Fruit fly (Drosophila melanogaster) whole organism, embryonic: ENCODE results near the gene CG13048.
A peak's percentile ranks its signal among the peaks of the same experiment; 100 is the strongest.

Experiments
- BEAF-32 ChIP-seq: fragments of 200-800 bp; sonication (Bioruptor generic); optimal IDR thresholded peaks from 3 replicates; lab custom pipeline; 2017; ENCODE audit warnings: missing biosample characterization, missing genetic modification characterization, mild to moderate bottlenecking, moderate library complexity, missing genetic modification reagents
- Bdp1 ChIP-seq: fragments of 200-800 bp; sonication (Bioruptor generic); optimal IDR thresholded peaks from 3 replicates; lab custom pipeline; 2016; ENCODE audit warnings: missing biosample characterization, missing genetic modification characterization
- CG10147 ChIP-seq: fragments of 200-800 bp; sonication (Bioruptor generic); optimal IDR thresholded peaks from 2 replicates; lab custom pipeline; 2019; ENCODE audit warnings: missing biosample characterization, mild to moderate bottlenecking, missing genetic modification characterization, moderate library complexity
- CG10462 ChIP-seq: fragments of 200-800 bp; sonication (Bioruptor generic); optimal IDR thresholded peaks from 2 replicates; lab custom pipeline; 2016; ENCODE audit warnings: missing biosample characterization, missing genetic modification characterization
- CG10959 ChIP-seq: fragments of 200-800 bp; sonication (Bioruptor generic); IDR thresholded peaks from 2 replicates; pipeline ENCODE4 v1.3.6; 2022; ENCODE audit warnings: missing biosample characterization, missing genetic modification characterization
- CG13624 ChIP-seq: fragments of 200-800 bp; sonication (Bioruptor generic); optimal IDR thresholded peaks from 2 replicates; lab custom pipeline; 2016; ENCODE audit warnings: missing biosample characterization, missing genetic modification characterization
- CG14014 ChIP-seq: fragments of 200-800 bp; sonication (Bioruptor generic); IDR thresholded peaks from 2 replicates; pipeline ENCODE4 v1.3.6; 2022; ENCODE audit warnings: missing biosample characterization, missing genetic modification characterization
- CG14441 ChIP-seq: fragments of 200-800 bp; sonication (Bioruptor generic); IDR thresholded peaks from 2 replicates; pipeline ENCODE4 v1.3.6; 2022; ENCODE audit warnings: missing biosample characterization, missing genetic modification characterization
- CG14860 ChIP-seq: fragments of 200-800 bp; sonication (Bioruptor generic); IDR thresholded peaks from 3 replicates; pipeline ENCODE4 v1.3.6; 2022; ENCODE audit warnings: missing biosample characterization, missing genetic modification characterization; ENCODE audit not compliant: partially characterized antibody
- CG17186 ChIP-seq: fragments of 200-800 bp; sonication (Bioruptor generic); optimal IDR thresholded peaks from 3 replicates; lab custom pipeline; 2017; ENCODE audit warnings: missing biosample characterization, missing genetic modification reagents, missing genetic modification characterization
- CG18011 ChIP-seq: fragments of 200-800 bp; sonication (Bioruptor generic); optimal IDR thresholded peaks from 2 replicates; lab custom pipeline; 2017; ENCODE audit warnings: missing biosample characterization, missing genetic modification characterization, mild to moderate bottlenecking, moderate library complexity, missing genotype
- CG2120 ChIP-seq: fragments of 200-800 bp; sonication (Bioruptor generic); optimal IDR thresholded peaks from 3 replicates; lab custom pipeline; 2016; ENCODE audit warnings: missing biosample characterization, missing genetic modification characterization
- CG4360 ChIP-seq: fragments of 200-800 bp; sonication (Bioruptor generic); IDR thresholded peaks from 2 replicates; pipeline ENCODE4 v1.3.6; 2022; ENCODE audit warnings: missing biosample characterization, missing genetic modification characterization
- CG7963 ChIP-seq: fragments of 200-800 bp; sonication (Bioruptor generic); IDR thresholded peaks from 3 replicates; pipeline ENCODE4 v1.3.6; 2022; ENCODE audit warnings: missing biosample characterization, missing genetic modification characterization; ENCODE audit not compliant: partially characterized antibody
- CG8281 ChIP-seq: fragments of 200-800 bp; sonication (Bioruptor generic); optimal IDR thresholded peaks from 2 replicates; lab custom pipeline; 2018; ENCODE audit warnings: missing biosample characterization, mild to moderate bottlenecking, missing genetic modification characterization, moderate library complexity
- CG9876 ChIP-seq: fragments of 200-800 bp; sonication (Bioruptor generic); optimal IDR thresholded peaks from 2 replicates; lab custom pipeline; 2016; ENCODE audit warnings: missing biosample characterization, missing genetic modification characterization
- CG9932 ChIP-seq: fragments of 200-800 bp; sonication (Bioruptor generic); IDR thresholded peaks from 2 replicates; pipeline ENCODE4 v1.3.6; 2022; ENCODE audit warnings: missing biosample characterization, missing genetic modification characterization
- Dad ChIP-seq: fragments of 200-800 bp; sonication (Bioruptor generic); optimal IDR thresholded peaks from 3 replicates; lab custom pipeline; 2016; ENCODE audit warnings: missing biosample characterization, missing genetic modification characterization
- Dek ChIP-seq: fragments of 200-800 bp; sonication (Bioruptor generic); optimal IDR thresholded peaks from 3 replicates; lab custom pipeline; 2019; ENCODE audit warnings: missing biosample characterization, mild to moderate bottlenecking, missing genetic modification characterization, moderate library complexity
- HLHmδ ChIP-seq: fragments of 200-800 bp; sonication (Bioruptor generic); optimal IDR thresholded peaks from 2 replicates; lab custom pipeline; 2018; ENCODE audit warnings: missing biosample characterization, mild to moderate bottlenecking, missing genetic modification characterization, moderate library complexity
- NFAT ChIP-seq: fragments of 200-800 bp; sonication (Bioruptor generic); IDR thresholded peaks from 2 replicates; pipeline ENCODE4 v1.3.6; 2022; ENCODE audit warnings: missing biosample characterization, missing genetic modification characterization
- Ptx1 ChIP-seq: fragments of 200-800 bp; sonication (Bioruptor generic); IDR thresholded peaks from 2 replicates; pipeline ENCODE4 v1.3.6; 2022; ENCODE audit warnings: missing biosample characterization, missing genetic modification characterization
- al ChIP-seq: fragments of 200-800 bp; sonication (Bioruptor generic); IDR thresholded peaks from 2 replicates; pipeline ENCODE4 v1.3.6; 2022; ENCODE audit warnings: missing biosample characterization, missing genetic modification characterization
- ap ChIP-seq: fragments of 200-800 bp; sonication (Bioruptor generic); IDR thresholded peaks from 2 replicates; pipeline ENCODE4 v1.3.6; 2022; ENCODE audit warnings: missing biosample characterization, missing genetic modification characterization
- ara ChIP-seq: fragments of 200-800 bp; sonication (Bioruptor generic); IDR thresholded peaks from 2 replicates; pipeline ENCODE4 v1.3.6; 2022; ENCODE audit warnings: missing biosample characterization, missing genetic modification characterization
- bcd ChIP-seq: fragments of 200-800 bp; sonication (Bioruptor generic); optimal IDR thresholded peaks from 2 replicates; lab custom pipeline; 2017; ENCODE audit warnings: missing biosample characterization, mild to moderate bottlenecking, missing genetic modification characterization
- cg ChIP-seq: fragments of 200-800 bp; sonication (Bioruptor generic); optimal IDR thresholded peaks from 3 replicates; lab custom pipeline; 2019; ENCODE audit warnings: missing biosample characterization, mild to moderate bottlenecking, missing genetic modification characterization, moderate library complexity
- cwo ChIP-seq: fragments of 200-800 bp; sonication (Bioruptor generic); optimal IDR thresholded peaks from 3 replicates; lab custom pipeline; 2017; ENCODE audit warnings: missing biosample characterization, missing genetic modification characterization, mild to moderate bottlenecking, moderate library complexity, missing genetic modification reagents
- dan ChIP-seq: fragments of 200-800 bp; sonication (Bioruptor generic); IDR thresholded peaks from 2 replicates; pipeline ENCODE4 v1.3.6; 2022; ENCODE audit warnings: missing biosample characterization, missing genetic modification characterization
- fru ChIP-seq: fragments of >200 bp; optimal IDR thresholded peaks from 2 replicates; lab custom pipeline; 2017
- ftz-f1 ChIP-seq: fragments of 200-800 bp; sonication (Bioruptor generic); optimal IDR thresholded peaks from 2 replicates; lab custom pipeline; 2016; ENCODE audit warnings: missing biosample characterization, missing genetic modification characterization
- hkb ChIP-seq, 2 experiments: fragments of 200-800 bp in 1 of 2; fragments of >200 bp in 1 of 2; sonication (Bioruptor generic) in 1 of 2; IDR thresholded peaks in 1 of 2; optimal IDR thresholded peaks in 1 of 2; 2 replicates each; pipeline versions ENCODE4 v1.3.6 to Lab custom; 2017 to 2022; ENCODE audit warnings: missing biosample characterization in 1 of 2, missing genetic modification characterization in 1 of 2
- jigr1 ChIP-seq: fragments of 200-800 bp; sonication (Bioruptor generic); IDR thresholded peaks from 3 replicates; pipeline ENCODE4 v1.3.6; 2022; ENCODE audit warnings: missing biosample characterization, missing genetic modification characterization
- lab ChIP-seq: fragments of 200-800 bp; sonication (Bioruptor generic); optimal IDR thresholded peaks from 3 replicates; lab custom pipeline; 2017; ENCODE audit warnings: missing biosample characterization, missing genetic modification characterization, mild to moderate bottlenecking, moderate library complexity, missing genetic modification reagents
- lmd ChIP-seq: fragments of 200-800 bp; sonication (Bioruptor generic); IDR thresholded peaks from 2 replicates; pipeline ENCODE4 v1.3.6; 2022; ENCODE audit warnings: missing biosample characterization, missing genetic modification characterization
- lola ChIP-seq, 3 experiments: fragments of >200 bp in 2 of 3; fragments of 200-800 bp in 1 of 3; sonication (Bioruptor generic) in 1 of 3; optimal IDR thresholded peaks; 2 replicates each; lab custom pipeline; 2017 to 2019; ENCODE audit warnings: missing biosample characterization in 3 of 3, missing genetic modification characterization in 3 of 3, mild to moderate bottlenecking in 1 of 3, moderate library complexity in 1 of 3
- luna ChIP-seq: fragments of 200-800 bp; sonication (Bioruptor generic); optimal IDR thresholded peaks from 2 replicates; lab custom pipeline; 2016; ENCODE audit warnings: missing biosample characterization, missing genetic modification characterization
- nerfin-1 ChIP-seq: fragments of 200-800 bp; sonication (Bioruptor generic); optimal IDR thresholded peaks from 3 replicates; lab custom pipeline; 2019; ENCODE audit warnings: missing biosample characterization, mild to moderate bottlenecking, missing genetic modification characterization, moderate library complexity
- p53 ChIP-seq: fragments of 200-800 bp; sonication (Bioruptor generic); optimal IDR thresholded peaks from 2 replicates; lab custom pipeline; 2016; ENCODE audit warnings: missing biosample characterization, missing genetic modification characterization
- pan ChIP-seq, 4 experiments: fragments of >200 bp in 3 of 4; fragments of 200-800 bp in 1 of 4; sonication (Bioruptor generic) in 1 of 4; optimal IDR thresholded peaks in 3 of 4; IDR thresholded peaks in 1 of 4; 2 replicates each; pipeline versions ENCODE4 v1.3.6 to Lab custom; 2017 to 2022; ENCODE audit warnings: missing biosample characterization in 2 of 4, missing genetic modification characterization in 2 of 4, mixed read lengths in 1 of 4
- pho ChIP-seq: fragments of 200-800 bp; sonication (Bioruptor generic); optimal IDR thresholded peaks from 2 replicates; lab custom pipeline; 2016; ENCODE audit warnings: missing biosample characterization, missing genetic modification characterization
- rib ChIP-seq: fragments of 200-800 bp; sonication (Bioruptor generic); IDR thresholded peaks from 2 replicates; pipeline ENCODE4 v1.3.6; 2022; ENCODE audit warnings: missing biosample characterization, missing genetic modification characterization
- row ChIP-seq: fragments of 200-800 bp; sonication (Bioruptor generic); IDR thresholded peaks from 3 replicates; pipeline ENCODE4 v1.3.6; 2022; ENCODE audit warnings: missing biosample characterization, missing genetic modification characterization
- sisA ChIP-seq: fragments of 200-800 bp; sonication (Bioruptor generic); IDR thresholded peaks from 2 replicates; pipeline ENCODE4 v1.3.6; 2022; ENCODE audit warnings: missing biosample characterization, missing genetic modification characterization
- sna ChIP-seq: fragments of 200-800 bp; sonication (Bioruptor generic); IDR thresholded peaks from 2 replicates; pipeline ENCODE4 v1.3.6; 2022; ENCODE audit warnings: missing biosample characterization, missing genetic modification characterization; ENCODE audit not compliant: partially characterized antibody
- twi ChIP-seq: fragments of 200-800 bp; optimal IDR thresholded peaks from 2 replicates; lab custom pipeline; 2019; ENCODE audit warnings: missing biosample characterization, mild to moderate bottlenecking, missing genetic modification characterization, moderate library complexity
- vnd ChIP-seq: fragments of 200-800 bp; sonication (Bioruptor generic); IDR thresholded peaks from 3 replicates; pipeline ENCODE4 v1.3.6; 2022; ENCODE audit warnings: missing biosample characterization, missing genetic modification characterization; ENCODE audit not compliant: partially characterized antibody
- z ChIP-seq: fragments of 200-800 bp; sonication (Bioruptor generic); IDR thresholded peaks from 3 replicates; pipeline ENCODE4 v1.3.6; 2022; ENCODE audit warnings: missing biosample characterization, missing genetic modification characterization
- zf30C ChIP-seq: fragments of 200-800 bp; sonication (Bioruptor generic); optimal IDR thresholded peaks from 3 replicates; lab custom pipeline; 2018; ENCODE audit warnings: missing biosample characterization, mild to moderate bottlenecking, missing genetic modification characterization
- zfh1 ChIP-seq: fragments of 200-800 bp; sonication (Bioruptor generic); IDR thresholded peaks from 3 replicates; pipeline ENCODE4 v1.3.6; 2022; ENCODE audit warnings: missing biosample characterization, missing genetic modification characterization

CG13048 gene

dm6 chr3L:16309972-16310371 is 26.3 kb upstream of the CG13048 start (continued):
- TF ChIP-seq lab (GFP tag; lab: Kevin White, UChicago) (peak; percentile 72), CG14860 (GFP tag; lab: Robert Waterston, UW) (no peak), nerfin-1 (no peak), CG10959 (no peak), dan (GFP tag; lab: Robert Waterston, UW) (no peak), fru (no peak), CG4360 (GFP tag; lab: Robert Waterston, UW) (no peak), hkb (optimal IDR thresholded peaks at IDR 0.05; lab: Kevin White, UChicago) (no peak), hkb (GFP tag; IDR thresholded peaks at IDR 0.05; lab: Robert Waterston, UW) (0 out of 2 replicates have a peak, but pooled peaks have one; percentile 31), sisA (GFP tag; lab: Robert Waterston, UW) (peak; percentile 21; the same call in 1 of the 2 replicates), p53 (GFP tag; lab: Kevin White, UChicago) (no peak), CG14441 (GFP tag; lab: Robert Waterston, UW) (no peak), Dek (no peak), CG2120 (GFP tag; lab: Kevin White, UChicago) (peak; percentile 67), pho (GFP tag; lab: Kevin White, UChicago) (peak; percentile 4), vnd (GFP tag; lab: Robert Waterston, UW) (no peak), sna (GFP tag; lab: Robert Waterston, UW) (no peak), CG17186 (GFP tag; lab: Kevin White, UChicago) (no peak), twi (no peak), Dad (no peak), BEAF-32 (no peak), CG13624 (GFP tag; lab: Kevin White, UChicago) (no peak), zf30C (GFP tag; lab: Kevin White, UChicago) (no peak), luna (GFP tag; lab: Kevin White, UChicago) (no peak), Ptx1 (0 out of 2 replicates have a peak, but pooled peaks have one; percentile 13), NFAT (GFP tag; lab: Robert Waterston, UW) (no peak), zfh1 (GFP tag; lab: Robert Waterston, UW) (no peak), row (GFP tag; lab: Robert Waterston, UW) (peak; percentile 40; the same call in 1 of the 3 replicates), z (GFP tag; lab: Robert Waterston, UW) (no peak), CG10147 (GFP tag; lab: Kevin White, UChicago) (no peak), CG7963 (GFP tag; lab: Robert Waterston, UW) (no peak), CG9876 (GFP tag; lab: Kevin White, UChicago) (no peak), CG8281 (tag; lab: Kevin White, UChicago) (no peak), Bdp1 (GFP tag; lab: Kevin White, UChicago) (no peak), CG9932 (GFP tag; lab: Robert Waterston, UW) (peak; percentile 75), al (GFP tag; lab: Robert Waterston, UW) (0 out of 2 replicates have a peak, but pooled peaks have one; percentile 25), cg (GFP tag; lab: Kevin White, UChicago) (no peak), CG10462 (GFP tag; lab: Kevin White, UChicago) (no peak), ftz-f1 (no peak), rib (GFP tag; lab: Robert Waterston, UW) (no peak), lmd (peak; percentile 39; the same call in 1 of the 2 replicates), CG14014 (GFP tag; lab: Robert Waterston, UW) (peak; percentile 37; the same call in 1 of the 2 replicates), pan (optimal IDR thresholded peaks at IDR 0.05; lab: Kevin White, UChicago) (no peak), pan (GFP tag; optimal IDR thresholded peaks at IDR 0.05 in 1 of 2, IDR thresholded peaks at IDR 0.05 in 1 of 2) (no peak), cwo (peak; percentile 9), HLHmδ (GFP tag; lab: Kevin White, UChicago) (no peak), jigr1 (GFP tag; lab: Robert Waterston, UW) (no peak), lola (GFP tag; optimal IDR thresholded peaks at IDR 0.05; lab: Kevin White, UChicago) (no peak), ara (0 out of 2 replicates have a peak, but pooled peaks have one; percentile 14), ap (no peak), bcd (no peak), CG18011 (GFP tag; lab: Kevin White, UChicago) (no peak)
